Worm (Caenorhabditis elegans): Measurements from ENCODE around the gene R07B7.8.

The R07B7.8 gene

ce11 chrV:12086934-12087333 is 2.8 kb upstream of the R07B7.8 start, which contains the start of gene gana-1:
gana-1 (plus strand) TSS chrV:12087234.
- no peak for TF ChIP-seq ceh-43 (GFP tag; optimal IDR thresholded peaks at IDR 0.05)
- TF ChIP-seq snpc-4 (tag; optimal IDR thresholded peaks at IDR 0.05) = no peak
- TF ChIP-seq tbx-8 (GFP tag; optimal IDR thresholded peaks at IDR 0.05) = no peak
- TF ChIP-seq ces-1 (GFP tag; optimal IDR thresholded peaks at IDR 0.05) = no peak
- no peak for TF ChIP-seq nhr-237 (tag; optimal IDR thresholded peaks at IDR 0.05)
- TF ChIP-seq ceh-83 (GFP tag; optimal IDR thresholded peaks at IDR 0.05) = no peak
- no peak for TF ChIP-seq mls-2 (tag; optimal IDR thresholded peaks at IDR 0.05)
- no peak for TF ChIP-seq pha-4 (tag; optimal IDR thresholded peaks at IDR 0.05)
- no peak for TF ChIP-seq flh-1 (GFP tag; optimal IDR thresholded peaks at IDR 0.05)
- TF ChIP-seq ztf-11 (tag; optimal IDR thresholded peaks at IDR 0.05) = no peak
- no peak for TF ChIP-seq nhr-2 (tag; optimal IDR thresholded peaks at IDR 0.05)
- TF ChIP-seq elt-3 (tag; optimal IDR thresholded peaks at IDR 0.05) = no peak
- no peak for TF ChIP-seq nhr-28 (tag; optimal IDR thresholded peaks at IDR 0.05)
- no peak for TF ChIP-seq unc-62 (GFP tag; optimal IDR thresholded peaks at IDR 0.05)
- no peak for TF ChIP-seq zip-8 (tag; optimal IDR thresholded peaks at IDR 0.05)
- no peak for TF ChIP-seq ceh-39 (tag; optimal IDR thresholded peaks at IDR 0.05)
- no peak for TF ChIP-seq elt-1 (tag; optimal IDR thresholded peaks at IDR 0.05; ENCODE audit: borderline replicate concordance, insufficient read depth)
- no peak for TF ChIP-seq nhr-12 (tag; optimal IDR thresholded peaks at IDR 0.05)

ce11 chrV:12085867-12086634 is 1.9 kb upstream of the R07B7.8 start:
- TF ChIP-seq hlh-1 (tag; optimal IDR thresholded peaks at IDR 0.05) (peak; percentile 67), drap-1 (GFP tag; optimal IDR thresholded peaks at IDR 0.05) (no peak)

ce11 chrV:12082932-12083331 is 1.2 kb downstream of the R07B7.8 start, which contains the start of gene R07B7.10:
R07B7.10 (plus strand) TSS chrV:12083216.
- TF ChIP-seq ceh-39 (tag; optimal IDR thresholded peaks at IDR 0.05) (no peak), nhr-237 (tag; optimal IDR thresholded peaks at IDR 0.05) (no peak), ceh-83 (GFP tag; optimal IDR thresholded peaks at IDR 0.05) (no peak), nhr-76 (tag; optimal IDR thresholded peaks at IDR 0.05) (no peak), elt-3 (tag; optimal IDR thresholded peaks at IDR 0.05) (no peak), elt-1 (tag; optimal IDR thresholded peaks at IDR 0.05; ENCODE audit: borderline replicate concordance, insufficient read depth) (no peak), lsy-2 (tag; optimal IDR thresholded peaks at IDR 0.05) (no peak), bed-3 (GFP tag; optimal IDR thresholded peaks at IDR 0.05) (no peak), M03D4.4 (tag; optimal IDR thresholded peaks at IDR 0.05) (no peak), drap-1 (GFP tag; optimal IDR thresholded peaks at IDR 0.05) (no peak), mep-1 (tag; optimal IDR thresholded peaks at IDR 0.05) (no peak), sem-2 (GFP tag; optimal IDR thresholded peaks at IDR 0.05) (no peak), mab-5 (tag; optimal IDR thresholded peaks at IDR 0.05) (no peak), unc-120 (tag; optimal IDR thresholded peaks at IDR 0.05; ENCODE audit: poor library complexity, severe bottlenecking) (no peak), pha-4 (tag; optimal IDR thresholded peaks at IDR 0.05) (no peak), nhr-12 (tag; optimal IDR thresholded peaks at IDR 0.05) (no peak), unc-39 (tag; optimal IDR thresholded peaks at IDR 0.05) (no peak)

- no peak for TF ChIP-seq nhr-12 (tag; optimal IDR thresholded peaks at IDR 0.05)
- no peak for TF ChIP-seq ztf-11 (tag; optimal IDR thresholded peaks at IDR 0.05)
- no peak for TF ChIP-seq M03D4.4 (tag; optimal IDR thresholded peaks at IDR 0.05)
- no peak for TF ChIP-seq pha-4 (tag; optimal IDR thresholded peaks at IDR 0.05)
- no peak for TF ChIP-seq zip-8 (tag; optimal IDR thresholded peaks at IDR 0.05)
- no peak for TF ChIP-seq unc-120 (tag; optimal IDR thresholded peaks at IDR 0.05; ENCODE audit: poor library complexity, severe bottlenecking)
- no peak for TF ChIP-seq mep-1 (tag; optimal IDR thresholded peaks at IDR 0.05)
- TF ChIP-seq ham-2 (GFP tag; optimal IDR thresholded peaks at IDR 0.05) = no peak
- TF ChIP-seq ceh-83 (GFP tag; optimal IDR thresholded peaks at IDR 0.05) = no peak
- TF ChIP-seq tbx-8 (GFP tag; optimal IDR thresholded peaks at IDR 0.05) = no peak
- TF ChIP-seq elt-1 (tag; optimal IDR thresholded peaks at IDR 0.05; ENCODE audit: borderline replicate concordance, insufficient read depth) = no peak
Measured at ce11 chrV:12080274-12080673, 3.8 kb downstream of the R07B7.8 start, which contains the start of gene R07B7.9. R07B7.9 (minus strand) TSS chrV:12080374.

ce11 chrV:12075983-12076382 is 8.1 kb downstream of the R07B7.8 start:
- TF ChIP-seq M03D4.4 (tag; optimal IDR thresholded peaks at IDR 0.05) (no peak), elt-3 (tag; optimal IDR thresholded peaks at IDR 0.05) (no peak), bed-3 (GFP tag; optimal IDR thresholded peaks at IDR 0.05) (no peak), ceh-39 (tag; optimal IDR thresholded peaks at IDR 0.05) (no peak), nhr-76 (tag; optimal IDR thresholded peaks at IDR 0.05) (no peak), unc-39 (tag; optimal IDR thresholded peaks at IDR 0.05) (no peak), tbx-8 (GFP tag; optimal IDR thresholded peaks at IDR 0.05) (no peak), nhr-12 (tag; optimal IDR thresholded peaks at IDR 0.05) (no peak), sem-2 (GFP tag; optimal IDR thresholded peaks at IDR 0.05) (no peak), elt-1 (tag; optimal IDR thresholded peaks at IDR 0.05; ENCODE audit: borderline replicate concordance, insufficient read depth) (no peak), nhr-2 (tag; optimal IDR thresholded peaks at IDR 0.05) (no peak), drap-1 (GFP tag; optimal IDR thresholded peaks at IDR 0.05) (no peak), cnd-1 (tag; optimal IDR thresholded peaks at IDR 0.05) (no peak), snpc-4 (tag; optimal IDR thresholded peaks at IDR 0.05) (no peak)
